Worm (Caenorhabditis elegans) whole organism, L1 larva: Measurements from ENCODE around the gene lin-48.

Source experiments
- C16A3.4 ChIP-seq: fragments of 150-350 bp; optimal IDR thresholded peaks from 2 replicates; lab custom pipeline; 2014; ENCODE audit warnings: missing biosample characterization, missing genetic modification characterization
- C34B4.2 ChIP-seq: sonication (generic microtip); optimal IDR thresholded peaks from 2 replicates; lab custom pipeline; 2017; ENCODE audit warnings: mild to moderate bottlenecking, missing genetic modification characterization, missing compliant biosample characterization
- F16B12.6 ChIP-seq: fragments of 150-350 bp; optimal IDR thresholded peaks from 2 replicates; lab custom pipeline; 2014; ENCODE audit warnings: missing biosample characterization, missing genetic modification characterization
- aha-1 ChIP-seq: fragments of 150-350 bp; optimal IDR thresholded peaks from 2 replicates; lab custom pipeline; 2014; ENCODE audit warnings: missing biosample characterization, missing genetic modification characterization
- ama-1 ChIP-seq: fragments of 150-350 bp; optimal IDR thresholded peaks from 2 replicates; lab custom pipeline; 2014
- ceh-63 ChIP-seq: fragments of 200-800 bp; sonication (Bioruptor generic); optimal IDR thresholded peaks from 2 replicates; lab custom pipeline; 2018; ENCODE audit warnings: mild to moderate bottlenecking, missing genetic modification characterization, missing compliant biosample characterization
- ceh-8 ChIP-seq: fragments of 200-800 bp; sonication (Bioruptor generic); optimal IDR thresholded peaks from 2 replicates; lab custom pipeline; 2018; ENCODE audit warnings: mild to moderate bottlenecking, missing genetic modification characterization, moderate library complexity, missing compliant biosample characterization
- ceh-88 ChIP-seq: fragments of 200-800 bp; sonication (Bioruptor generic); IDR thresholded peaks from 2 replicates; pipeline ENCODE4 v1.3.6; 2022; ENCODE audit warnings: missing genetic modification characterization, missing compliant biosample characterization
- ceh-90 ChIP-seq: sonication (generic microtip); optimal IDR thresholded peaks from 2 replicates; lab custom pipeline; 2016; ENCODE audit warnings: missing genetic modification characterization, missing compliant biosample characterization
- dpl-1 ChIP-seq, 3 experiments: fragments of 150-350 bp in 2 of 3; sonication (generic microtip) in 1 of 3; optimal IDR thresholded peaks; 2 replicates each; lab custom pipeline; 2014 to 2017; ENCODE audit warnings: missing biosample characterization in 3 of 3, missing genetic modification characterization in 3 of 3, missing genetic modification reagents in 3 of 3
- dsc-1 ChIP-seq: sonication (generic microtip); optimal IDR thresholded peaks from 2 replicates; lab custom pipeline; 2016; ENCODE audit warnings: mild to moderate bottlenecking, missing genetic modification characterization, missing compliant biosample characterization
- efl-1 ChIP-seq, 4 experiments: fragments of 150-350 bp; optimal IDR thresholded peaks in 3 of 4; peaks in 1 of 4; 1 replicate in 1 of 4; 2 replicates in 3 of 4; lab custom pipeline; 2014; ENCODE audit warnings: missing biosample characterization in 2 of 4, missing genetic modification characterization in 2 of 4, missing genetic modification reagents in 2 of 4
- efl-3 ChIP-seq: fragments of 200-800 bp; sonication (Bioruptor generic); optimal IDR thresholded peaks from 2 replicates; lab custom pipeline; 2018; ENCODE audit warnings: mild to moderate bottlenecking, missing genetic modification characterization, missing compliant biosample characterization
- egl-27 ChIP-seq, 2 experiments: fragments of 150-350 bp in 1 of 2; sonication (generic microtip); optimal IDR thresholded peaks; 3 replicates each; lab custom pipeline; 2017 to 2018; ENCODE audit warnings: missing biosample characterization in 2 of 2, missing genetic modification characterization in 2 of 2, missing genetic modification reagents in 2 of 2
- elt-2 ChIP-seq: sonication (generic microtip); optimal IDR thresholded peaks from 2 replicates; lab custom pipeline; 2016; ENCODE audit warnings: missing genetic modification characterization, mild to moderate bottlenecking, inconsistent platforms, missing compliant biosample characterization, missing genetic modification reagents
- elt-3 ChIP-seq, 6 experiments: fragments of 150-350 bp in 1 of 6; sonication (generic microtip); optimal IDR thresholded peaks; 2 replicates each; lab custom pipeline; 2017 to 2018; ENCODE audit warnings: missing biosample characterization in 6 of 6, missing genetic modification characterization in 6 of 6, inconsistent platforms in 1 of 6
- ets-5 ChIP-seq: fragments of 200-800 bp; sonication (Bioruptor generic); IDR thresholded peaks from 2 replicates; pipeline ENCODE4 v1.3.6; 2022; ENCODE audit warnings: missing genetic modification characterization, missing compliant biosample characterization
- fkh-10 ChIP-seq: sonication (generic microtip); optimal IDR thresholded peaks from 2 replicates; lab custom pipeline; 2017; ENCODE audit warnings: missing biosample characterization, missing genetic modification reagents, missing genetic modification characterization
- fos-1 ChIP-seq: fragments of 150-350 bp; optimal IDR thresholded peaks from 2 replicates; lab custom pipeline; 2014; ENCODE audit warnings: missing biosample characterization, missing genetic modification characterization
- grh-1 ChIP-seq: fragments of 200-800 bp; sonication (Bioruptor generic); IDR thresholded peaks from 2 replicates; pipeline ENCODE4 v1.3.6; 2022; ENCODE audit warnings: missing genetic modification reagents, missing genetic modification characterization, missing compliant biosample characterization
- hlh-4 ChIP-seq: sonication (generic microtip); optimal IDR thresholded peaks from 2 replicates; lab custom pipeline; 2016; ENCODE audit warnings: mild to moderate bottlenecking, missing genetic modification characterization, missing compliant biosample characterization
- hpl-2 ChIP-seq: fragments of 150-350 bp; optimal IDR thresholded peaks from 2 replicates; lab custom pipeline; 2014; ENCODE audit warnings: missing biosample characterization, missing genetic modification reagents, missing genetic modification characterization
- irx-1 ChIP-seq: sonication (generic microtip); optimal IDR thresholded peaks from 2 replicates; lab custom pipeline; 2016; ENCODE audit warnings: missing genetic modification characterization, missing compliant biosample characterization
- isw-1 ChIP-seq: fragments of 200-800 bp; sonication (Bioruptor generic); IDR thresholded peaks from 2 replicates; pipeline ENCODE4 v1.3.6; 2022; ENCODE audit warnings: missing genetic modification characterization, missing compliant biosample characterization
- jun-1 ChIP-seq: fragments of 150-350 bp; optimal IDR thresholded peaks from 2 replicates; lab custom pipeline; 2014; ENCODE audit warnings: missing biosample characterization, missing genetic modification reagents, missing genetic modification characterization
- lin-13 ChIP-seq: fragments of 150-350 bp; optimal IDR thresholded peaks from 2 replicates; lab custom pipeline; 2014; ENCODE audit warnings: missing biosample characterization, missing genetic modification reagents, missing genetic modification characterization
- lin-15B ChIP-seq: fragments of 150-350 bp; sonication (generic microtip); optimal IDR thresholded peaks from 3 replicates; lab custom pipeline; 2014; ENCODE audit warnings: missing biosample characterization, missing genetic modification characterization
- lin-35 ChIP-seq, 2 experiments: fragments of 150-350 bp; optimal IDR thresholded peaks; 2 replicates each; lab custom pipeline; 2014; ENCODE audit warnings: missing biosample characterization in 2 of 2, missing genetic modification characterization in 2 of 2, missing genetic modification reagents in 2 of 2
- mab-9 ChIP-seq: fragments of 200-800 bp; sonication (Bioruptor generic); IDR thresholded peaks from 2 replicates; pipeline ENCODE4 v1.3.6; 2022; ENCODE audit warnings: missing genetic modification reagents, missing genetic modification characterization, missing compliant biosample characterization
- nhr-11 ChIP-seq: fragments of 150-350 bp; optimal IDR thresholded peaks from 2 replicates; lab custom pipeline; 2014; ENCODE audit warnings: missing biosample characterization, missing genetic modification characterization
- nhr-12 ChIP-seq: sonication (generic microtip); optimal IDR thresholded peaks from 2 replicates; lab custom pipeline; 2017; ENCODE audit warnings: missing biosample characterization, missing genetic modification characterization
- nhr-19 ChIP-seq: fragments of 200-800 bp; sonication (Bioruptor generic); conservative IDR thresholded peaks from 2 replicates; pipeline ENCODE4 v1.3.6; 2022; ENCODE audit warnings: missing genetic modification characterization, missing compliant biosample characterization
- nhr-237 ChIP-seq: fragments of 150-350 bp; optimal IDR thresholded peaks from 2 replicates; lab custom pipeline; 2014; ENCODE audit warnings: missing biosample characterization, missing genetic modification characterization
- nhr-28 ChIP-seq: fragments of 150-350 bp; optimal IDR thresholded peaks from 2 replicates; lab custom pipeline; 2014; ENCODE audit warnings: missing biosample characterization, missing genetic modification characterization
- nhr-76 ChIP-seq: sonication (generic microtip); optimal IDR thresholded peaks from 2 replicates; lab custom pipeline; 2017; ENCODE audit warnings: missing biosample characterization, missing genetic modification characterization
- nhr-77 ChIP-seq: fragments of 150-350 bp; optimal IDR thresholded peaks from 2 replicates; lab custom pipeline; 2014; ENCODE audit warnings: missing biosample characterization, missing genetic modification characterization
- nhr-85 ChIP-seq: sonication (generic microtip); peaks from one replicate; lab custom pipeline; 2016; ENCODE audit warnings: missing genetic modification characterization, inconsistent platforms, missing compliant biosample characterization
- nhr-90 ChIP-seq: sonication (generic microtip); optimal IDR thresholded peaks from 2 replicates; lab custom pipeline; 2016; ENCODE audit warnings: mild to moderate bottlenecking, missing genetic modification characterization, missing compliant biosample characterization; ENCODE audit not compliant: poor library complexity
- pag-3 ChIP-seq: sonication (generic microtip); optimal IDR thresholded peaks from 2 replicates; lab custom pipeline; 2017; ENCODE audit warnings: missing genetic modification characterization, mild to moderate bottlenecking, missing compliant biosample characterization, antibody characterized with exemption, borderline replicate concordance; ENCODE audit not compliant: insufficient read depth
- pax-3 ChIP-seq: fragments of 200-800 bp; sonication (Bioruptor generic); optimal IDR thresholded peaks from 2 replicates; lab custom pipeline; 2018; ENCODE audit warnings: mild to moderate bottlenecking, missing genetic modification characterization, moderate library complexity, missing compliant biosample characterization
- rnt-1 ChIP-seq: sonication (generic microtip); optimal IDR thresholded peaks from 2 replicates; lab custom pipeline; 2016; ENCODE audit warnings: mild to moderate bottlenecking, missing genetic modification characterization, moderate library complexity, missing compliant biosample characterization
- skn-1 ChIP-seq: fragments of 150-350 bp; optimal IDR thresholded peaks from 2 replicates; lab custom pipeline; 2014; ENCODE audit warnings: missing biosample characterization, missing genetic modification characterization
- snu-23 ChIP-seq: sonication (generic microtip); optimal IDR thresholded peaks from 2 replicates; lab custom pipeline; 2016; ENCODE audit warnings: missing genetic modification characterization, missing compliant biosample characterization
- sptf-1 ChIP-seq: fragments of 150-350 bp; optimal IDR thresholded peaks from 2 replicates; lab custom pipeline; 2014; ENCODE audit warnings: missing biosample characterization, missing genetic modification characterization
- sup-37 ChIP-seq: fragments of 200-800 bp; sonication (Bioruptor generic); optimal IDR thresholded peaks from 2 replicates; lab custom pipeline; 2018; ENCODE audit warnings: mild to moderate bottlenecking, missing genetic modification characterization, missing compliant biosample characterization
- tbx-2 ChIP-seq: sonication (generic microtip); optimal IDR thresholded peaks from 2 replicates; lab custom pipeline; 2016; ENCODE audit warnings: missing genetic modification characterization, missing compliant biosample characterization
- unc-130 ChIP-seq: fragments of 150-350 bp; optimal IDR thresholded peaks from 2 replicates; lab custom pipeline; 2017; ENCODE audit warnings: missing biosample characterization, missing genetic modification characterization, inconsistent platforms
- unc-62 ChIP-seq: fragments of 150-350 bp; optimal IDR thresholded peaks from 2 replicates; lab custom pipeline; 2014; ENCODE audit warnings: missing biosample characterization, missing genetic modification reagents, missing genetic modification characterization
- unc-86 ChIP-seq: sonication (generic microtip); optimal IDR thresholded peaks from 2 replicates; lab custom pipeline; 2016; ENCODE audit warnings: missing genetic modification characterization, missing compliant biosample characterization
- vab-15 ChIP-seq: sonication (generic microtip); optimal IDR thresholded peaks from 2 replicates; lab custom pipeline; 2017; ENCODE audit warnings: missing genotype, mild to moderate bottlenecking, missing genetic modification characterization, missing compliant biosample characterization
- xbp-1 ChIP-seq: sonication (generic microtip); optimal IDR thresholded peaks from 2 replicates; lab custom pipeline; 2016; ENCODE audit warnings: missing genetic modification characterization, missing compliant biosample characterization
- zag-1 ChIP-seq: fragments of 150-350 bp; optimal IDR thresholded peaks from 2 replicates; lab custom pipeline; 2014; ENCODE audit warnings: missing biosample characterization, missing genetic modification characterization
- zip-4 ChIP-seq: fragments of 200-800 bp; sonication (Bioruptor generic); optimal IDR thresholded peaks from 2 replicates; lab custom pipeline; 2018; ENCODE audit warnings: mild to moderate bottlenecking, missing genetic modification characterization, moderate library complexity, missing compliant biosample characterization

The lin-48 gene

DNA sequence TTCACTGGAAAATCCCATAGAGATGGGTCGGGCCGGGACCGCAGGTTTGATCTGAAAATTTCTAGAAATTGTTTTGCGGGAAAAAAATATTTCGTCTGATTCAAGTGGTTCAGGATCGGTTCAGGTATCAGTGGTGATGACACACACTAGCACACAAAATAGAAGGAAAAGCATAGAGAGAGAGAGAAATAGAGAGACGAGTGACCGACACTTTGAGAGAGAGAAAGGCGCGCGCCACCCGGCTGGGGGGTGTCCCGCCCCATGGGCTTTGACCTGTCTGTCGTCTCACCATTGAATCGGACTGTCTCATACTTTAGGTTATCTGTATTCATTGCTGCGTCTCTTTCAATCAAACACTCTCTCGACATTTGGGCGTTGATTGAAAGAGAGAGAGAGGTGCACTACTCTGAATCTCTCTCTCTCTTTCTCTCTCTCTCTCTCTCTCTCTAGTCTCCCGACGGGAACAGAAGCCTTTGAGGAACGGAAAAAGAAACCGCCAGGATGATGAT, 41.2 kb downstream of the lin-48 start, which contains the start of gene acy-3 (continued):
- TF ChIP-seq zag-1 (tag; lab: Kevin White, UChicago) (no peak), ets-5 (GFP tag; lab: Robert Waterston, UW) (no peak), irx-1 (tag; lab: Kevin White, UChicago) (no peak), ceh-63 (GFP tag; lab: Kevin White, UChicago) (no peak), sptf-1 (no peak), unc-62 (GFP tag; lab: Kevin White, UChicago) (no peak), ceh-88 (no peak), efl-1 (optimal IDR thresholded peaks at IDR 0.05; lab: Kevin White, UChicago) (peak; percentile 46 to 58), efl-1 (GFP tag; optimal IDR thresholded peaks at IDR 0.05 in 1 of 2; lab: Kevin White, UChicago) (peak in 1 of 2 experiments; percentile 94), unc-130 (tag; lab: Kevin White, UChicago) (peak; percentile 18), pag-3 (tag; lab: Kevin White, UChicago) (no peak), aha-1 (tag; lab: Kevin White, UChicago) (no peak), jun-1 (tag; lab: Kevin White, UChicago) (peak; percentile 7), fos-1 (tag; lab: Kevin White, UChicago) (peak; percentile 19), unc-86 (no peak), lin-15B (tag; lab: Kevin White, UChicago) (no peak), skn-1 (tag; lab: Kevin White, UChicago) (peak; percentile 1), nhr-11 (tag; lab: Kevin White, UChicago) (peak; percentile 24), nhr-28 (tag; lab: Kevin White, UChicago) (no peak), ceh-8 (GFP tag; lab: Kevin White, UChicago) (no peak), snu-23 (GFP tag; lab: Kevin White, UChicago) (peak; percentile 76), ceh-90 (tag; lab: Kevin White, UChicago) (no peak), C34B4.2 (no peak), hlh-4 (no peak), tbx-2 (tag; lab: Kevin White, UChicago) (peak; percentile 31), nhr-19 (GFP tag; lab: Robert Waterston, UW) (peak; percentile 67), elt-2 (tag; lab: Kevin White, UChicago) (peak; percentile 28), pax-3 (tag; lab: Kevin White, UChicago) (no peak), elt-3 (tag; optimal IDR thresholded peaks at IDR 0.05; lab: Kevin White, UChicago) (peak in 1 of 6 experiments; percentile 18), nhr-77 (tag; lab: Kevin White, UChicago) (no peak), nhr-76 (no peak), nhr-12 (tag; lab: Kevin White, UChicago) (no peak), nhr-90 (tag; lab: Kevin White, UChicago) (peak; percentile 53), ama-1 (lab: Kevin White, UChicago) (no peak), efl-3 (GFP tag; lab: Kevin White, UChicago) (no peak), zip-4 (GFP tag; lab: Kevin White, UChicago) (no peak), hpl-2 (GFP tag; lab: Kevin White, UChicago) (no peak), grh-1 (GFP tag; lab: Robert Waterston, UW) (no peak), nhr-85 (peak; percentile 86), rnt-1 (tag; lab: Kevin White, UChicago) (peak; percentile 72), mab-9 (GFP tag; lab: Robert Waterston, UW) (no peak), xbp-1 (tag; lab: Kevin White, UChicago) (peak; percentile 21), isw-1 (GFP tag; lab: Robert Waterston, UW) (no peak), lin-13 (GFP tag; lab: Kevin White, UChicago) (no peak), fkh-10 (GFP tag; lab: Kevin White, UChicago) (no peak), F16B12.6 (tag; lab: Kevin White, UChicago) (no peak), nhr-237 (tag; lab: Kevin White, UChicago) (no peak), dsc-1 (tag; lab: Kevin White, UChicago) (no peak), dpl-1 (GFP tag; optimal IDR thresholded peaks at IDR 0.05; lab: Kevin White, UChicago) (peak in 1 of 3 experiments; percentile 35), vab-15 (tag; lab: Kevin White, UChicago) (no peak), C16A3.4 (no peak), sup-37 (GFP tag; lab: Kevin White, UChicago) (peak; percentile 25), lin-35 (GFP tag; optimal IDR thresholded peaks at IDR 0.05; lab: Kevin White, UChicago) (peak; percentile 5 to 40), egl-27 (tag; optimal IDR thresholded peaks at IDR 0.05; lab: Kevin White, UChicago) (peak in 1 of 2 experiments; percentile 19)
